Fruit fly (Drosophila melanogaster) whole organism, embryonic: ENCODE measurements around the gene Pgm1.
A peak's percentile ranks its signal among the peaks of the same experiment; 100 is the strongest.

Experiments used
- ATbp ChIP-seq: fragments of 200-800 bp; sonication (Bioruptor generic); optimal IDR thresholded peaks from 2 replicates; lab custom pipeline; 2017; ENCODE audit warnings: missing biosample characterization, mild to moderate bottlenecking, missing genetic modification characterization, missing genetic modification reagents
- Atf-2 ChIP-seq: fragments of 200-800 bp; sonication (Bioruptor generic); optimal IDR thresholded peaks from 2 replicates; lab custom pipeline; 2016; ENCODE audit warnings: missing biosample characterization, missing genetic modification characterization
- Atf6 ChIP-seq: fragments of 200-800 bp; sonication (Bioruptor generic); IDR thresholded peaks from 2 replicates; pipeline ENCODE4 v1.3.6; 2022; ENCODE audit warnings: missing biosample characterization, missing genetic modification characterization
- CG10366 ChIP-seq: fragments of 200-800 bp; sonication (Bioruptor generic); IDR thresholded peaks from 2 replicates; pipeline ENCODE4 v1.3.6; 2022; ENCODE audit warnings: missing biosample characterization, missing genetic modification characterization
- CG10959 ChIP-seq: fragments of 200-800 bp; sonication (Bioruptor generic); IDR thresholded peaks from 2 replicates; pipeline ENCODE4 v1.3.6; 2022; ENCODE audit warnings: missing biosample characterization, missing genetic modification characterization
- CG12219 ChIP-seq: fragments of 200-800 bp; sonication (Bioruptor generic); optimal IDR thresholded peaks from 3 replicates; lab custom pipeline; 2018; ENCODE audit warnings: missing biosample characterization, mild to moderate bottlenecking, missing genetic modification characterization
- CG13123 ChIP-seq: fragments of 200-800 bp; sonication (Bioruptor generic); optimal IDR thresholded peaks from 2 replicates; lab custom pipeline; 2016; ENCODE audit warnings: missing biosample characterization, missing genetic modification characterization
- CG13624 ChIP-seq: fragments of 200-800 bp; sonication (Bioruptor generic); optimal IDR thresholded peaks from 2 replicates; lab custom pipeline; 2016; ENCODE audit warnings: missing biosample characterization, missing genetic modification characterization
- CG14441 ChIP-seq: fragments of 200-800 bp; sonication (Bioruptor generic); IDR thresholded peaks from 2 replicates; pipeline ENCODE4 v1.3.6; 2022; ENCODE audit warnings: missing biosample characterization, missing genetic modification characterization
- CG17186 ChIP-seq: fragments of 200-800 bp; sonication (Bioruptor generic); optimal IDR thresholded peaks from 3 replicates; lab custom pipeline; 2017; ENCODE audit warnings: missing biosample characterization, missing genetic modification reagents, missing genetic modification characterization
- CG2712 ChIP-seq: fragments of 200-800 bp; optimal IDR thresholded peaks from 3 replicates; lab custom pipeline; 2019; ENCODE audit warnings: missing biosample characterization, mild to moderate bottlenecking, missing genetic modification characterization, moderate library complexity
- CG3163 ChIP-seq: fragments of 200-800 bp; sonication (Bioruptor generic); optimal IDR thresholded peaks from 3 replicates; lab custom pipeline; 2016; ENCODE audit warnings: missing biosample characterization, missing genetic modification characterization
- CG3995 ChIP-seq: fragments of 200-800 bp; sonication (Bioruptor generic); optimal IDR thresholded peaks from 3 replicates; lab custom pipeline; 2016; ENCODE audit warnings: missing biosample characterization, missing genetic modification characterization
- CG7963 ChIP-seq: fragments of 200-800 bp; sonication (Bioruptor generic); IDR thresholded peaks from 3 replicates; pipeline ENCODE4 v1.3.6; 2022; ENCODE audit warnings: missing biosample characterization, missing genetic modification characterization; ENCODE audit not compliant: partially characterized antibody
- CG9797 ChIP-seq: fragments of 200-800 bp; sonication (Bioruptor generic); optimal IDR thresholded peaks from 3 replicates; lab custom pipeline; 2018; ENCODE audit warnings: missing biosample characterization, mild to moderate bottlenecking, missing genetic modification characterization
- CHES-1-like ChIP-seq: fragments of 200-800 bp; sonication (Bioruptor generic); optimal IDR thresholded peaks from 2 replicates; lab custom pipeline; 2016; ENCODE audit warnings: missing biosample characterization, missing genetic modification characterization
- Deaf1 ChIP-seq: fragments of 200-800 bp; optimal IDR thresholded peaks from 3 replicates; lab custom pipeline; 2019; ENCODE audit warnings: missing biosample characterization, mild to moderate bottlenecking, missing genetic modification characterization, moderate library complexity
- Dp ChIP-seq: fragments of 200-800 bp; sonication (Bioruptor generic); optimal IDR thresholded peaks from 2 replicates; lab custom pipeline; 2018; ENCODE audit warnings: missing biosample characterization, mild to moderate bottlenecking, missing genetic modification characterization, moderate library complexity
- E2f2 ChIP-seq: fragments of 200-800 bp; sonication (Bioruptor generic); IDR thresholded peaks from 2 replicates; pipeline ENCODE4 v1.3.6; 2022; ENCODE audit warnings: missing biosample characterization, missing genetic modification characterization
- Ets65A ChIP-seq: fragments of 200-800 bp; sonication (Bioruptor generic); peaks from one replicate; lab custom pipeline; 2016; ENCODE audit warnings: missing biosample characterization, missing genetic modification characterization
- HLH54F ChIP-seq: fragments of 200-800 bp; sonication (Bioruptor generic); optimal IDR thresholded peaks from 3 replicates; lab custom pipeline; 2016; ENCODE audit warnings: missing biosample characterization, missing genetic modification characterization
- Hey ChIP-seq: fragments of 200-800 bp; sonication (Bioruptor generic); optimal IDR thresholded peaks from 3 replicates; lab custom pipeline; 2018; ENCODE audit warnings: missing biosample characterization, mild to moderate bottlenecking, missing genetic modification characterization
- HmgZ ChIP-seq: fragments of 200-800 bp; sonication (Bioruptor generic); optimal IDR thresholded peaks from 2 replicates; lab custom pipeline; 2018; ENCODE audit warnings: missing biosample characterization, mild to moderate bottlenecking, missing genetic modification characterization
- Hr78 ChIP-seq, 2 experiments: fragments of 200-800 bp in 1 of 2; fragments of >200 bp in 1 of 2; sonication (Bioruptor generic) in 1 of 2; optimal IDR thresholded peaks; 2 replicates each; lab custom pipeline; 2017 to 2019; ENCODE audit warnings: missing biosample characterization in 2 of 2, missing genetic modification characterization in 2 of 2, mild to moderate bottlenecking in 1 of 2, moderate library complexity in 1 of 2
- Jarid2 ChIP-seq: fragments of 200-800 bp; sonication (Bioruptor generic); optimal IDR thresholded peaks from 3 replicates; lab custom pipeline; 2017; ENCODE audit warnings: mild to moderate bottlenecking, missing biosample characterization, missing genetic modification reagents, missing genetic modification characterization
- Kr ChIP-seq: fragments of 200-800 bp; sonication (Bioruptor generic); optimal IDR thresholded peaks from 2 replicates; lab custom pipeline; 2017; ENCODE audit warnings: missing biosample characterization, mild to moderate bottlenecking, missing genetic modification characterization
- MESR4 ChIP-seq: fragments of 200-800 bp; sonication (Bioruptor generic); optimal IDR thresholded peaks from 2 replicates; lab custom pipeline; 2018; ENCODE audit warnings: missing biosample characterization, mild to moderate bottlenecking, missing genetic modification characterization, moderate library complexity
- Med ChIP-seq: fragments of 200-800 bp; sonication (Bioruptor generic); peaks from one replicate; lab custom pipeline; 2016; ENCODE audit warnings: missing biosample characterization, missing genetic modification characterization, mild to moderate bottlenecking, inconsistent platforms, moderate library complexity
- Neu2 ChIP-seq: fragments of 200-800 bp; sonication (Bioruptor generic); optimal IDR thresholded peaks from 3 replicates; lab custom pipeline; 2016; ENCODE audit warnings: missing biosample characterization, missing genetic modification characterization, borderline replicate concordance
- Xbp1 ChIP-seq: fragments of 200-800 bp; sonication (Bioruptor generic); optimal IDR thresholded peaks from 3 replicates; lab custom pipeline; 2016; ENCODE audit warnings: missing biosample characterization, mild to moderate bottlenecking, missing genetic modification characterization
- ato ChIP-seq: fragments of 200-800 bp; sonication (Bioruptor generic); IDR thresholded peaks from 2 replicates; pipeline ENCODE4 v1.3.6; 2022; ENCODE audit warnings: missing biosample characterization, missing genetic modification characterization; ENCODE audit not compliant: partially characterized antibody
- br ChIP-seq: fragments of >200 bp; optimal IDR thresholded peaks from 2 replicates; lab custom pipeline; 2017
- caup ChIP-seq: fragments of 200-800 bp; sonication (Bioruptor generic); optimal IDR thresholded peaks from 3 replicates; lab custom pipeline; 2017; ENCODE audit warnings: missing biosample characterization, mild to moderate bottlenecking, missing genetic modification characterization, moderate library complexity; ENCODE audit not compliant: severe bottlenecking
- chinmo ChIP-seq: fragments of 200-800 bp; sonication (Bioruptor generic); IDR thresholded peaks from 4 replicates; pipeline ENCODE4 v1.3.6; 2022; ENCODE audit warnings: missing biosample characterization, missing genetic modification characterization; ENCODE audit not compliant: partially characterized antibody
- corto ChIP-seq: fragments of 200-800 bp; sonication (Bioruptor generic); optimal IDR thresholded peaks from 2 replicates; lab custom pipeline; 2016; ENCODE audit warnings: missing biosample characterization, mild to moderate bottlenecking, missing genetic modification characterization, moderate library complexity
- dan ChIP-seq: fragments of 200-800 bp; sonication (Bioruptor generic); IDR thresholded peaks from 2 replicates; pipeline ENCODE4 v1.3.6; 2022; ENCODE audit warnings: missing biosample characterization, missing genetic modification characterization
- dysf ChIP-seq: fragments of 200-800 bp; sonication (Bioruptor generic); IDR thresholded peaks from 3 replicates; pipeline ENCODE4 v1.3.6; 2022; ENCODE audit warnings: missing biosample characterization, missing genetic modification characterization
- exex ChIP-seq: fragments of 200-800 bp; sonication (Bioruptor generic); optimal IDR thresholded peaks from 4 replicates; lab custom pipeline; 2018; ENCODE audit warnings: missing biosample characterization, mild to moderate bottlenecking, missing genetic modification characterization, moderate library complexity
- grn ChIP-seq: fragments of 200-800 bp; sonication (Bioruptor generic); optimal IDR thresholded peaks from 3 replicates; lab custom pipeline; 2017; ENCODE audit warnings: missing biosample characterization, missing genetic modification characterization
- gsb ChIP-seq: fragments of 200-800 bp; sonication (Bioruptor generic); IDR thresholded peaks from 2 replicates; pipeline ENCODE4 v1.3.6; 2022; ENCODE audit warnings: missing biosample characterization, missing genetic modification characterization
- h ChIP-seq: fragments of >200 bp; optimal IDR thresholded peaks from 2 replicates; lab custom pipeline; 2017
- hth ChIP-seq: fragments of >200 bp; optimal IDR thresholded peaks from 2 replicates; lab custom pipeline; 2017; ENCODE audit warnings: inconsistent platforms
- lab ChIP-seq: fragments of 200-800 bp; sonication (Bioruptor generic); optimal IDR thresholded peaks from 3 replicates; lab custom pipeline; 2017; ENCODE audit warnings: missing biosample characterization, missing genetic modification characterization, mild to moderate bottlenecking, moderate library complexity, missing genetic modification reagents
- lbe ChIP-seq: fragments of 200-800 bp; sonication (Bioruptor generic); optimal IDR thresholded peaks from 2 replicates; lab custom pipeline; 2016; ENCODE audit warnings: missing biosample characterization, mild to moderate bottlenecking, missing genetic modification characterization
- sd ChIP-seq: fragments of 200-800 bp; sonication (Bioruptor generic); optimal IDR thresholded peaks from 3 replicates; lab custom pipeline; 2018; ENCODE audit warnings: missing biosample characterization, mild to moderate bottlenecking, missing genetic modification characterization, moderate library complexity
- sug ChIP-seq: fragments of 200-800 bp; optimal IDR thresholded peaks from 2 replicates; lab custom pipeline; 2019; ENCODE audit warnings: missing biosample characterization, mild to moderate bottlenecking, missing genetic modification characterization, moderate library complexity

Gene Pgm1

DNA sequence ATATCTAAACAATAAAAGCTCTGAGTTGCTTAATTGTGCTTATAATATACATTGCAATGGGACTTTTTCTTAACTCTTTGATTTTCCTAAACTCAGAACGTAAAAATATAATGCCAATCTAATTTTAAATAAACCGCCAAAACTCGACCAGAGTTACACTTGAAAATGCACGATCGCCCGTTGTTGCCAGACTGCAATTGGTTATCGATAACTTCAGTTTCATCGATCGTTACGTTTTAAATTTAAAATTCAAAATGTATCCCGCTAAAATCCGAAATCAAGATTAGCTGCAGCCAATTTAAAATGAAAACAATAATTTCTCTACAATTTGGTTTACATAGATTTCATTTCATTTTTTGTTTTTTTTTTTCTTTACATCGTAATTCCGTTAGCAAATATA, 10.8 kb upstream of the Pgm1 start (continued):
- TF ChIP-seq MESR4 = no peak
- no peak for TF ChIP-seq h
- TF ChIP-seq CG10959 = no peak
- TF ChIP-seq Dp = peak; percentile 99
- TF ChIP-seq CG9797 = peak; percentile 9
- TF ChIP-seq CG17186 (GFP tag; lab: Kevin White, UChicago) = peak; percentile 20
- peak; percentile 99 for TF ChIP-seq E2f2 (GFP tag; lab: Robert Waterston, UW)
- TF ChIP-seq, all 482 proteins: peak for 36

- TF ChIP-seq CG13123 (GFP tag; lab: Kevin White, UChicago) (no peak), Atf-2 (no peak), CG12219 (GFP tag; lab: Kevin White, UChicago) (no peak), br (lab: Kevin White, UChicago) (no peak), CG7963 (GFP tag; lab: Robert Waterston, UW) (no peak), CG3163 (GFP tag; lab: Kevin White, UChicago) (no peak), lbe (GFP tag; lab: Kevin White, UChicago) (no peak), CG13624 (GFP tag; lab: Kevin White, UChicago) (no peak), ATbp (GFP tag; lab: Kevin White, UChicago) (no peak), dan (GFP tag; lab: Robert Waterston, UW) (no peak), hth (no peak), HLH54F (no peak), Kr (no peak), Hey (tag; lab: Kevin White, UChicago) (no peak), corto (GFP tag; lab: Kevin White, UChicago) (no peak), Jarid2 (GFP tag; lab: Kevin White, UChicago) (no peak)
Observed at dm6 chr3L:16137779-16138178, 9.4 kb upstream of the Pgm1 start, which contains the start of gene CG5157. Gene CG5157 (minus strand): TSS chr3L:16137879.

DNA sequence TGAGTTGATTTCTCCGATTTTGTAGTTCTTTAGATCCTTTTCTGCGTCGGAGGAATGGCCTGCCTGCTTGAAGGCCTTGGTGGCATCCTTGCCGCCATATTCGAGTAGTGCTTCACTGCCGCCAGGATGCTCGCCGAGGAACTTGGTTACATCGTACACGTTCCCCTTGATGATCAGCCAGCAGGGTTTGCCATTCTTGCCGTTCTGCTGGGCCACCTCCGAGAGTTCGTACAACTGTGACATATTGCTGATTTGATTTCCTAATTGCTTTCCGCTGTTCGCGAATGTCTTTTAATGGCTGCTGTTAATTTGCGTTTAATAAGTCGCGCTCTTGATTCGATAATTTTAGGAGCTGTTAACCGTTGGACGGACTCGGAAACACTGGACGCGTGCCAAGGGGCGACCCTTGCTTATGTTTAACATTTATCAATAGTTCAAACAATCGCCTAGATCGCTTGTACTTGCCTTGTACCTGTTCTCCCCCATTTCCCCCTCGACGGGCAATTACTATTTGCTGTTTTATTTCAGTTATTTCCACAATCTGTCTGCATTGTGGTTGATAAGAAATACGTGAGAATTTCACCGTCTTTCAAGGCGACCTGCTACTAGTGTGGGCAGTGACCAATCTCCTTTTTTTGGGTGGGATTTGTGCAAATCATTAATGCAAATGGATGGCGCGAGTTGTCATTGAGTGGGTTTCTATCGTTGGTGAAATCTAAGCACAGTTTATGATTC, 8.7 kb upstream of the Pgm1 start:
- no peak for TF ChIP-seq dysf (GFP tag; lab: Robert Waterston, UW)
- TF ChIP-seq gsb (GFP tag; lab: Robert Waterston, UW) = no peak
- TF ChIP-seq sd (tag; lab: Kevin White, UChicago) = peak; percentile 69
- TF ChIP-seq Ets65A = peak; percentile 88
- TF ChIP-seq CG10366 = no peak
- no peak for TF ChIP-seq HmgZ (tag; lab: Kevin White, UChicago)
- no peak for TF ChIP-seq CG2712
- no peak for TF ChIP-seq hth
- no peak for TF ChIP-seq CHES-1-like (GFP tag; lab: Kevin White, UChicago)
- peak; percentile 9 for TF ChIP-seq CG3995 (GFP tag; lab: Kevin White, UChicago)
- no peak for TF ChIP-seq Neu2 (GFP tag; lab: Kevin White, UChicago)
- TF ChIP-seq Med (GFP tag; lab: Kevin White, UChicago) = peak; percentile 77
- peak; percentile 85 for TF ChIP-seq exex (tag; lab: Kevin White, UChicago)
- 0 out of 4 replicates have a peak, but pooled peaks have one; percentile 48 for TF ChIP-seq chinmo (GFP tag; lab: Robert Waterston, UW)
- 0 out of 2 replicates have a peak, but pooled peaks have one; percentile 9 for TF ChIP-seq CG14441
- peak; percentile 23 for TF ChIP-seq lab (GFP tag; lab: Kevin White, UChicago)
- TF ChIP-seq sug = peak; percentile 74
- TF ChIP-seq Xbp1 (GFP tag; lab: Kevin White, UChicago) = no peak
- TF ChIP-seq grn (GFP tag; lab: Kevin White, UChicago) = peak; percentile 33
- TF ChIP-seq Hr78 (GFP tag; optimal IDR thresholded peaks at IDR 0.05; lab: Kevin White, UChicago) = peak in 1 of 2 experiments; percentile 6
- TF ChIP-seq caup (GFP tag; lab: Kevin White, UChicago) = peak; percentile 31
- TF ChIP-seq Atf6 (GFP tag; lab: Robert Waterston, UW) = no peak
- no peak for TF ChIP-seq Deaf1
- no peak for TF ChIP-seq ato
